Worm (Caenorhabditis elegans) whole organism, young adult: Measurements from ENCODE around the gene clec-252.

Experiments used
- B0336.3 ChIP-seq: fragments of 200-800 bp; sonication (Bioruptor generic); IDR thresholded peaks from 2 replicates; pipeline ENCODE4 v1.3.6; 2022; ENCODE audit warnings: missing genetic modification characterization, missing compliant biosample characterization
- F55B11.4 ChIP-seq: sonication (generic microtip); optimal IDR thresholded peaks from 2 replicates; lab custom pipeline; 2016; ENCODE audit warnings: missing compliant biosample characterization, missing genetic modification characterization, borderline replicate concordance; ENCODE audit not compliant: insufficient read depth
- K12H6.12 ChIP-seq: fragments of 200-800 bp; sonication (Bioruptor generic); optimal IDR thresholded peaks from 2 replicates; lab custom pipeline; 2018; ENCODE audit warnings: mild to moderate bottlenecking, missing genetic modification characterization, missing compliant biosample characterization
- ceh-100 ChIP-seq: fragments of 200-800 bp; sonication (Bioruptor generic); IDR thresholded peaks from 2 replicates; pipeline ENCODE4 v1.3.6; 2022; ENCODE audit warnings: missing genetic modification reagents, missing genetic modification characterization, missing compliant biosample characterization
- dox-1 ChIP-seq: fragments of 200-800 bp; sonication (Bioruptor generic); IDR thresholded peaks from 2 replicates; pipeline ENCODE4 v1.3.6; 2022; ENCODE audit warnings: missing genetic modification reagents, missing genetic modification characterization, missing compliant biosample characterization
- dpl-1 ChIP-seq: fragments of 150-350 bp; optimal IDR thresholded peaks from 2 replicates; lab custom pipeline; 2014; ENCODE audit warnings: missing biosample characterization, missing genetic modification reagents, missing genetic modification characterization
- repo-1 ChIP-seq: sonication (generic microtip); optimal IDR thresholded peaks from 2 replicates; lab custom pipeline; 2017; ENCODE audit warnings: mild to moderate bottlenecking, missing genetic modification characterization, missing compliant biosample characterization
- snpc-4 ChIP-seq, 5 experiments: fragments of 150-350 bp in 1 of 5; sonication (generic microtip) in 4 of 5; optimal IDR thresholded peaks; 2 replicates each; lab custom pipeline; 2014 to 2018; ENCODE audit warnings: missing genetic modification characterization in 5 of 5, missing biosample characterization in 3 of 5, antibody characterized with exemption in 2 of 5, mild to moderate bottlenecking in 2 of 5, missing compliant biosample characterization in 2 of 5, missing genotype in 2 of 5, moderate library complexity in 2 of 5, missing genetic modification reagents in 1 of 5
- ztf-18 ChIP-seq: sonication (generic microtip); optimal IDR thresholded peaks from 2 replicates; lab custom pipeline; 2016; ENCODE audit warnings: missing genotype, mild to moderate bottlenecking, missing genetic modification characterization, missing compliant biosample characterization

DNA sequence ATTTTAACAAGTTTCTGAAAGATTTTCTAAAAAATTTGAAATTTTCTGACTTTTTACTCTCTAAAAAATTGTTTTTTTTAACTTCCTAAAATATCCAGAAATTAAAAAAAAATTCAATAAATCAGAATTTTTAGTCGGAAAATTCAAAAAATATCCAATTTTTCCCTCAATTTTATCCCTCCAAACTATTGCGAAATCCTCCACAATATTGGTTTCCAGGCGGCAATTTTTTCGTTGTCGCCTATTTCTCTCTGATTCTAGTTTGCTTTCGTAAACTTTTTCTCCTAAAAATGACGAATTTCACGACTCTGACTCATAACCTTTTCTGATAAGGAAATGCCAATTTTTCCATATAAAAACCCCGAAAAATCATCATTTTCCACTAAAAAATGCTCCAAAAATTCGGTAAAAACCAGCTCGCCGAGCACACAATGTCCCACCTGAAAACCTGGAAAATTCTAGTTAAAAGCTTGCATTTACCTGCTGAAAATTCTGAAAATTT lies 38.8 kb upstream of the clec-252 start, which contains the start of gene Y17D7B.2:
- TF ChIP-seq K12H6.12 (tag; lab: Kevin White, UChicago) = no peak
- no peak for TF ChIP-seq snpc-4 (GFP tag; optimal IDR thresholded peaks at IDR 0.05; lab: Kevin White, UChicago)
- no peak for TF ChIP-seq snpc-4 (tag; optimal IDR thresholded peaks at IDR 0.05; lab: Kevin White, UChicago)
- no peak for TF ChIP-seq repo-1 (tag; lab: Kevin White, UChicago)
- TF ChIP-seq B0336.3 (GFP tag; lab: Robert Waterston, UW) = no peak
- no peak for TF ChIP-seq ztf-18
- TF ChIP-seq dox-1 (GFP tag; lab: Robert Waterston, UW) = no peak
- TF ChIP-seq dpl-1 = no peak
- no peak for TF ChIP-seq F55B11.4
- TF ChIP-seq ceh-100 (GFP tag; lab: Robert Waterston, UW) = no peak
